Worm (Caenorhabditis elegans) whole organism, late embryonic: Measurements from ENCODE around the gene F41C6.7.

Experiments
- ama-1 ChIP-seq: fragments of 150-350 bp; optimal IDR thresholded peaks from 2 replicates; lab custom pipeline; 2014
- ceh-30 ChIP-seq: fragments of 150-350 bp; optimal IDR thresholded peaks from 2 replicates; lab custom pipeline; 2014; ENCODE audit warnings: missing biosample characterization, missing genetic modification characterization
- dve-1 ChIP-seq: sonication (generic microtip); optimal IDR thresholded peaks from 2 replicates; lab custom pipeline; 2017; ENCODE audit warnings: antibody characterized with exemption, mild to moderate bottlenecking, missing genetic modification characterization, missing compliant biosample characterization
- eyg-1 ChIP-seq: sonication (generic microtip); optimal IDR thresholded peaks from 2 replicates; lab custom pipeline; 2016; ENCODE audit warnings: missing genotype, missing genetic modification characterization, missing compliant biosample characterization
- fkh-6 ChIP-seq: sonication (generic microtip); optimal IDR thresholded peaks from 2 replicates; lab custom pipeline; 2016; ENCODE audit warnings: missing genetic modification characterization, missing compliant biosample characterization
- rnt-1 ChIP-seq: sonication (generic microtip); optimal IDR thresholded peaks from 2 replicates; lab custom pipeline; 2016; ENCODE audit warnings: missing genetic modification characterization, missing compliant biosample characterization
- tbx-7 ChIP-seq: sonication (generic microtip); optimal IDR thresholded peaks from 2 replicates; lab custom pipeline; 2016; ENCODE audit warnings: missing genotype, missing genetic modification characterization, missing compliant biosample characterization
- ztf-16 ChIP-seq: sonication (generic microtip); optimal IDR thresholded peaks from 2 replicates; lab custom pipeline; 2017; ENCODE audit warnings: missing genetic modification characterization, missing compliant biosample characterization

DNA sequence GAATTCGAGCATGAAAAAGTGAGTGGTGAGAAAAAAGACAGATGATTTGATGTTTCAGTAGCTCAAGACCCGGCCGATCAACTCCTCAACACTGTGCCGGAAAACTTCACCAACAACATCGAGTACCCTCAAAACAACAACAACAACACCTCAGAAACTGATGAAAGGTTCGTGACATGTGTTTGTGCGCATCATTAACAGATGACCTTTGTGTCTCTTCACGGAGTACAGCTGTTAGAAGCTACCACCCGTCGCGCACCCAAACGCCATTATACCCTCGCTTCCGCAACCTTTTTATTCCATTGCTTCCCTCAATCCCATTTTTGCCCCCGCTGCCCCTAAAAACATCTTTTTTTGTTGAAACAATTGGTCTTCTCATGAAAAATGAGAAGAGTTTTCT, 30.2 kb upstream of the F41C6.7 start:
- no peak for TF ChIP-seq dve-1 (tag; lab: Kevin White, UChicago)
- no peak for TF ChIP-seq ztf-16 (tag; lab: Kevin White, UChicago)
- no peak for TF ChIP-seq ceh-30
- no peak for TF ChIP-seq rnt-1 (tag; lab: Kevin White, UChicago)
- TF ChIP-seq eyg-1 (tag; lab: Kevin White, UChicago): no peak
- no peak for TF ChIP-seq tbx-7 (tag; lab: Kevin White, UChicago)
- TF ChIP-seq ama-1: no peak
- no peak for TF ChIP-seq fkh-6 (tag; lab: Kevin White, UChicago)
